Fruit fly (Drosophila melanogaster) whole organism, embryonic: Measurements from ENCODE around the gene CG32706.
A peak's percentile ranks its signal among the peaks of the same experiment; 100 is the strongest.

ENCODE experiments used
- Ada2b ChIP-seq: fragments of 200-800 bp; sonication (Bioruptor generic); IDR thresholded peaks from 2 replicates; pipeline ENCODE4 v1.3.6; 2022; ENCODE audit warnings: missing biosample characterization, missing genetic modification characterization
- Atf6 ChIP-seq: fragments of 200-800 bp; sonication (Bioruptor generic); IDR thresholded peaks from 2 replicates; pipeline ENCODE4 v1.3.6; 2022; ENCODE audit warnings: missing biosample characterization, missing genetic modification characterization
- CG11696 ChIP-seq: fragments of 200-800 bp; sonication (Bioruptor generic); IDR thresholded peaks from 2 replicates; pipeline ENCODE4 v1.3.6; 2022; ENCODE audit warnings: missing biosample characterization, missing genetic modification characterization
- CG12219 ChIP-seq: fragments of 200-800 bp; sonication (Bioruptor generic); optimal IDR thresholded peaks from 3 replicates; lab custom pipeline; 2018; ENCODE audit warnings: missing biosample characterization, mild to moderate bottlenecking, missing genetic modification characterization
- CG1233 ChIP-seq: fragments of 200-800 bp; sonication (Bioruptor generic); optimal IDR thresholded peaks from 4 replicates; lab custom pipeline; 2018; ENCODE audit warnings: missing biosample characterization, mild to moderate bottlenecking, missing genetic modification characterization
- CG12659 ChIP-seq: fragments of 200-800 bp; sonication (Bioruptor generic); optimal IDR thresholded peaks from 3 replicates; lab custom pipeline; 2017; ENCODE audit warnings: mild to moderate bottlenecking, missing biosample characterization, missing genetic modification reagents, missing genetic modification characterization
- CG14014 ChIP-seq: fragments of 200-800 bp; sonication (Bioruptor generic); IDR thresholded peaks from 2 replicates; pipeline ENCODE4 v1.3.6; 2022; ENCODE audit warnings: missing biosample characterization, missing genetic modification characterization
- CG16815 ChIP-seq: fragments of 200-800 bp; sonication (Bioruptor generic); optimal IDR thresholded peaks from 3 replicates; lab custom pipeline; 2017; ENCODE audit warnings: missing biosample characterization, mild to moderate bottlenecking, missing genetic modification characterization
- CG17186 ChIP-seq: fragments of 200-800 bp; sonication (Bioruptor generic); optimal IDR thresholded peaks from 3 replicates; lab custom pipeline; 2017; ENCODE audit warnings: missing biosample characterization, missing genetic modification reagents, missing genetic modification characterization
- CG17328 ChIP-seq: fragments of 200-800 bp; sonication (Bioruptor generic); IDR thresholded peaks from 2 replicates; pipeline ENCODE4 v1.3.6; 2022; ENCODE audit warnings: missing biosample characterization, missing genetic modification characterization
- CG17829 ChIP-seq: fragments of 200-800 bp; optimal IDR thresholded peaks from 2 replicates; lab custom pipeline; 2019; ENCODE audit warnings: missing biosample characterization, mild to moderate bottlenecking, missing genetic modification characterization, moderate library complexity
- CG1792 ChIP-seq: fragments of 200-800 bp; sonication (Bioruptor generic); optimal IDR thresholded peaks from 2 replicates; lab custom pipeline; 2016; ENCODE audit warnings: missing biosample characterization, missing genetic modification characterization
- CG2116 ChIP-seq: fragments of 200-800 bp; sonication (Bioruptor generic); optimal IDR thresholded peaks from 3 replicates; lab custom pipeline; 2018; ENCODE audit warnings: missing biosample characterization, mild to moderate bottlenecking, missing genetic modification characterization
- CG2202 ChIP-seq: fragments of 200-800 bp; sonication (Bioruptor generic); optimal IDR thresholded peaks from 2 replicates; lab custom pipeline; 2018; ENCODE audit warnings: missing biosample characterization, mild to moderate bottlenecking, missing genetic modification characterization
- CG4617 ChIP-seq: fragments of 200-800 bp; sonication (Bioruptor generic); optimal IDR thresholded peaks from 3 replicates; lab custom pipeline; 2016; ENCODE audit warnings: missing biosample characterization, missing genetic modification characterization, borderline replicate concordance
- CG5245 ChIP-seq: fragments of 200-800 bp; sonication (Bioruptor generic); optimal IDR thresholded peaks from 3 replicates; lab custom pipeline; 2016; ENCODE audit warnings: missing biosample characterization, missing genetic modification characterization
- CG7556 ChIP-seq: fragments of 200-800 bp; sonication (Bioruptor generic); optimal IDR thresholded peaks from 2 replicates; lab custom pipeline; 2017; ENCODE audit warnings: missing biosample characterization, mild to moderate bottlenecking, missing genetic modification characterization
- CG9437 ChIP-seq: fragments of 200-800 bp; sonication (Bioruptor generic); optimal IDR thresholded peaks from 2 replicates; lab custom pipeline; 2018; ENCODE audit warnings: missing biosample characterization, mild to moderate bottlenecking, missing genetic modification characterization
- CG9727 ChIP-seq: fragments of 200-800 bp; sonication (Bioruptor generic); optimal IDR thresholded peaks from 3 replicates; lab custom pipeline; 2017; ENCODE audit warnings: missing biosample characterization, mild to moderate bottlenecking, missing genetic modification characterization
- CG9932 ChIP-seq: fragments of 200-800 bp; sonication (Bioruptor generic); IDR thresholded peaks from 2 replicates; pipeline ENCODE4 v1.3.6; 2022; ENCODE audit warnings: missing biosample characterization, missing genetic modification characterization
- Dek ChIP-seq: fragments of 200-800 bp; sonication (Bioruptor generic); optimal IDR thresholded peaks from 3 replicates; lab custom pipeline; 2019; ENCODE audit warnings: missing biosample characterization, mild to moderate bottlenecking, missing genetic modification characterization, moderate library complexity
- Doc3 ChIP-seq: fragments of 200-800 bp; sonication (Bioruptor generic); IDR thresholded peaks from 3 replicates; pipeline ENCODE4 v1.3.6; 2022; ENCODE audit warnings: missing biosample characterization, missing genetic modification characterization; ENCODE audit not compliant: partially characterized antibody
- HLH4C ChIP-seq: fragments of 200-800 bp; sonication (Bioruptor generic); IDR thresholded peaks from 3 replicates; pipeline ENCODE4 v1.3.6; 2022; ENCODE audit warnings: missing biosample characterization, missing genetic modification characterization; ENCODE audit not compliant: partially characterized antibody
- Hr39 ChIP-seq: fragments of >200 bp; optimal IDR thresholded peaks from 2 replicates; lab custom pipeline; 2017
- NC2α ChIP-seq: fragments of 200-800 bp; sonication (Bioruptor generic); optimal IDR thresholded peaks from 2 replicates; lab custom pipeline; 2016; ENCODE audit warnings: missing biosample characterization, missing genetic modification characterization
- Nf-YC ChIP-seq: fragments of 200-800 bp; optimal IDR thresholded peaks from 3 replicates; lab custom pipeline; 2019; ENCODE audit warnings: missing biosample characterization, mild to moderate bottlenecking, missing genetic modification characterization, moderate library complexity
- NfI ChIP-seq: fragments of 200-800 bp; sonication (Bioruptor generic); optimal IDR thresholded peaks from 3 replicates; lab custom pipeline; 2018; ENCODE audit warnings: missing biosample characterization, mild to moderate bottlenecking, missing genetic modification characterization, moderate library complexity
- Pdp1 ChIP-seq, 2 experiments: fragments of 200-800 bp; sonication (Bioruptor generic); optimal IDR thresholded peaks; 3 replicates each; lab custom pipeline; 2016; ENCODE audit warnings: missing biosample characterization in 2 of 2, missing genetic modification characterization in 2 of 2, mild to moderate bottlenecking in 1 of 2, moderate library complexity in 1 of 2
- Sin3A ChIP-seq: fragments of >200 bp; optimal IDR thresholded peaks from 2 replicates; lab custom pipeline; 2018
- Ssrp ChIP-seq: fragments of 200-800 bp; sonication (Bioruptor generic); optimal IDR thresholded peaks from 2 replicates; lab custom pipeline; 2018; ENCODE audit warnings: missing biosample characterization, mild to moderate bottlenecking, missing genetic modification characterization, moderate library complexity
- Trl ChIP-seq, 3 experiments: fragments of >200 bp in 2 of 3; fragments of 200-800 bp in 1 of 3; sonication (Bioruptor generic) in 1 of 3; optimal IDR thresholded peaks; 2 replicates in 1 of 3; 3 replicates in 2 of 3; lab custom pipeline; 2016 to 2017; ENCODE audit warnings: missing biosample characterization in 1 of 3, missing genetic modification characterization in 1 of 3
- crc ChIP-seq: fragments of 200-800 bp; sonication (Bioruptor generic); optimal IDR thresholded peaks from 2 replicates; lab custom pipeline; 2016; ENCODE audit warnings: missing biosample characterization, missing genetic modification characterization
- croc ChIP-seq: fragments of 200-800 bp; sonication (Bioruptor generic); conservative IDR thresholded peaks from 3 replicates; pipeline ENCODE4 v1.3.6; 2022; ENCODE audit warnings: missing biosample characterization, missing genetic modification characterization
- cwo ChIP-seq: fragments of 200-800 bp; sonication (Bioruptor generic); optimal IDR thresholded peaks from 3 replicates; lab custom pipeline; 2017; ENCODE audit warnings: missing biosample characterization, missing genetic modification characterization, mild to moderate bottlenecking, moderate library complexity, missing genetic modification reagents
- fd96Cb ChIP-seq: fragments of 200-800 bp; sonication (Bioruptor generic); optimal IDR thresholded peaks from 2 replicates; lab custom pipeline; 2018; ENCODE audit warnings: missing biosample characterization, mild to moderate bottlenecking, missing genetic modification characterization, moderate library complexity
- fru ChIP-seq: fragments of >200 bp; optimal IDR thresholded peaks from 2 replicates; lab custom pipeline; 2017
- ham ChIP-seq: fragments of 200-800 bp; sonication (Bioruptor generic); IDR thresholded peaks from 2 replicates; pipeline ENCODE4 v1.3.6; 2022; ENCODE audit warnings: missing biosample characterization, missing genetic modification characterization
- hb ChIP-seq: fragments of 200-800 bp; sonication (Bioruptor generic); IDR thresholded peaks from 3 replicates; pipeline ENCODE4 v1.3.6; 2022; ENCODE audit warnings: missing biosample characterization, missing genetic modification characterization; ENCODE audit not compliant: partially characterized antibody
- klu ChIP-seq: fragments of 200-800 bp; sonication (Bioruptor generic); IDR thresholded peaks from 2 replicates; pipeline ENCODE4 v1.3.6; 2022; ENCODE audit warnings: missing biosample characterization, missing genetic modification characterization
- knrl ChIP-seq: fragments of 200-800 bp; sonication (Bioruptor generic); IDR thresholded peaks from 3 replicates; pipeline ENCODE4 v1.3.6; 2022; ENCODE audit warnings: missing biosample characterization, missing genetic modification characterization; ENCODE audit not compliant: partially characterized antibody
- otp ChIP-seq: fragments of 200-800 bp; sonication (Bioruptor generic); IDR thresholded peaks from 3 replicates; pipeline ENCODE4, ENCODE4 v1.3.6; 2022; ENCODE audit warnings: missing biosample characterization, missing genetic modification characterization
- p53 ChIP-seq: fragments of 200-800 bp; sonication (Bioruptor generic); optimal IDR thresholded peaks from 2 replicates; lab custom pipeline; 2016; ENCODE audit warnings: missing biosample characterization, missing genetic modification characterization
- peb ChIP-seq: fragments of 200-800 bp; sonication (Bioruptor generic); IDR thresholded peaks from 2 replicates; pipeline ENCODE4 v1.3.6; 2022; ENCODE audit warnings: missing biosample characterization, missing genetic modification characterization
- pzg ChIP-seq: fragments of 200-800 bp; sonication (Bioruptor generic); optimal IDR thresholded peaks from 3 replicates; lab custom pipeline; 2018; ENCODE audit warnings: missing biosample characterization, mild to moderate bottlenecking, missing genetic modification characterization, moderate library complexity
- sd ChIP-seq: fragments of 200-800 bp; sonication (Bioruptor generic); optimal IDR thresholded peaks from 3 replicates; lab custom pipeline; 2018; ENCODE audit warnings: missing biosample characterization, mild to moderate bottlenecking, missing genetic modification characterization, moderate library complexity
- tup ChIP-seq: fragments of 200-800 bp; sonication (Bioruptor generic); optimal IDR thresholded peaks from 2 replicates; lab custom pipeline; 2016; ENCODE audit warnings: missing biosample characterization, mild to moderate bottlenecking, missing genetic modification characterization, moderate library complexity
- unpg ChIP-seq: fragments of 200-800 bp; sonication (Bioruptor generic); optimal IDR thresholded peaks from 3 replicates; lab custom pipeline; 2018; ENCODE audit warnings: missing biosample characterization, mild to moderate bottlenecking, missing genetic modification characterization, moderate library complexity
- usp ChIP-seq: fragments of >200 bp; optimal IDR thresholded peaks from 2 replicates; lab custom pipeline; 2017; ENCODE audit warnings: missing biosample characterization, missing genetic modification characterization
- zen2 ChIP-seq: fragments of 200-800 bp; sonication (Bioruptor generic); IDR thresholded peaks from 3 replicates; pipeline ENCODE4 v1.3.6; 2022; ENCODE audit warnings: missing biosample characterization, missing genetic modification characterization; ENCODE audit not compliant: partially characterized antibody

The CG32706 gene

dm6 chrX:9103308-9104185 lies 16.6 kb downstream of the CG32706 start, which contains the start of gene CG7766 (continued):
- TF ChIP-seq fru = no peak
- no peak for TF ChIP-seq crc (GFP tag; lab: Kevin White, UChicago)
- TF ChIP-seq CG9437 (GFP tag; lab: Kevin White, UChicago) = peak; percentile 26
- TF ChIP-seq CG5245 = no peak
- TF ChIP-seq NfI = no peak
- TF ChIP-seq Hr39 (lab: Kevin White, UChicago) = no peak
- TF ChIP-seq Dek (tag; lab: Kevin White, UChicago) = no peak
- no peak for TF ChIP-seq tup
- no peak for TF ChIP-seq unpg (GFP tag; lab: Kevin White, UChicago)
- peak; percentile 59 for TF ChIP-seq pzg
- TF ChIP-seq CG2116 (GFP tag; lab: Kevin White, UChicago) = peak; percentile 13
- TF ChIP-seq Doc3 (GFP tag; lab: Robert Waterston, UW) = no peak
- TF ChIP-seq Atf6 (GFP tag; lab: Robert Waterston, UW) = 0 out of 2 replicates have a peak, but pooled peaks have one; percentile 20
- no peak for TF ChIP-seq knrl (GFP tag; lab: Robert Waterston, UW)
- TF ChIP-seq CG16815 = no peak
- peak; percentile 9 for TF ChIP-seq CG4617
- peak; percentile 41 for TF ChIP-seq CG12659 (GFP tag; lab: Kevin White, UChicago)
- TF ChIP-seq CG11696 = no peak
- no peak for TF ChIP-seq klu (GFP tag; lab: Robert Waterston, UW)
- peak in 1 of 2 experiments; percentile 92 for TF ChIP-seq Pdp1 (GFP tag; optimal IDR thresholded peaks at IDR 0.05; lab: Kevin White, UChicago)
- TF ChIP-seq otp = no peak
- no peak for TF ChIP-seq NC2α (GFP tag; lab: Kevin White, UChicago)
- TF ChIP-seq CG1233 (GFP tag; lab: Kevin White, UChicago) = no peak
- no peak for TF ChIP-seq CG17328
- no peak for TF ChIP-seq CG2202 (tag; lab: Kevin White, UChicago)
- TF ChIP-seq CG12219 (GFP tag; lab: Kevin White, UChicago) = no peak
- TF ChIP-seq croc (GFP tag; lab: Robert Waterston, UW) = no peak
- no peak for TF ChIP-seq zen2 (GFP tag; lab: Robert Waterston, UW)
- no peak for TF ChIP-seq Trl (optimal IDR thresholded peaks at IDR 0.05; lab: Kevin White, UChicago)
- no peak for TF ChIP-seq Trl (GFP tag; optimal IDR thresholded peaks at IDR 0.05; lab: Kevin White, UChicago)
- no peak for TF ChIP-seq hb
- TF ChIP-seq CG17186 = peak; percentile 37
- TF ChIP-seq fd96Cb (tag; lab: Kevin White, UChicago) = no peak
- no peak for TF ChIP-seq CG9932
- TF ChIP-seq peb (GFP tag; lab: Robert Waterston, UW) = no peak
- no peak for TF ChIP-seq HLH4C (GFP tag; lab: Robert Waterston, UW)
- TF ChIP-seq Ada2b (GFP tag; lab: Robert Waterston, UW) = no peak
- TF ChIP-seq sd = no peak
- TF ChIP-seq CG7556 = no peak
- no peak for TF ChIP-seq usp (GFP tag; lab: Kevin White, UChicago)
- no peak for TF ChIP-seq Nf-YC
- TF ChIP-seq Sin3A (lab: Kevin White, UChicago) = peak; percentile 23
- no peak for TF ChIP-seq ham (GFP tag; lab: Robert Waterston, UW)
- no peak for TF ChIP-seq CG1792 (GFP tag; lab: Kevin White, UChicago)
- TF ChIP-seq CG14014 (GFP tag; lab: Robert Waterston, UW) = no peak
- TF ChIP-seq p53 (GFP tag; lab: Kevin White, UChicago) = no peak
- no peak for TF ChIP-seq CG17829 (tag; lab: Kevin White, UChicago)
- no peak for TF ChIP-seq CG9727
- TF ChIP-seq Ssrp (tag; lab: Kevin White, UChicago) = no peak
- no peak for TF ChIP-seq cwo
